Worm (Caenorhabditis elegans) whole organism, L1 larva: ENCODE results near the gene ZK896.1.

Experiments used
- egl-27 ChIP-seq, 2 experiments: fragments of 150-350 bp in 1 of 2; sonication (generic microtip); optimal IDR thresholded peaks; 3 replicates each; lab custom pipeline; 2017 to 2018; ENCODE audit warnings: missing biosample characterization in 2 of 2, missing genetic modification characterization in 2 of 2, missing genetic modification reagents in 2 of 2
- lsy-2 ChIP-seq, 2 experiments: fragments of 150-350 bp; optimal IDR thresholded peaks; 2 replicates each; lab custom pipeline; 2014; ENCODE audit warnings: missing biosample characterization in 2 of 2, missing genetic modification characterization in 2 of 2
- nhr-11 ChIP-seq: fragments of 150-350 bp; optimal IDR thresholded peaks from 2 replicates; lab custom pipeline; 2014; ENCODE audit warnings: missing biosample characterization, missing genetic modification characterization
- nhr-76 ChIP-seq: sonication (generic microtip); optimal IDR thresholded peaks from 2 replicates; lab custom pipeline; 2017; ENCODE audit warnings: missing biosample characterization, missing genetic modification characterization
- rnt-1 ChIP-seq: sonication (generic microtip); optimal IDR thresholded peaks from 2 replicates; lab custom pipeline; 2016; ENCODE audit warnings: mild to moderate bottlenecking, missing genetic modification characterization, moderate library complexity, missing compliant biosample characterization
- unc-62 ChIP-seq: fragments of 150-350 bp; optimal IDR thresholded peaks from 2 replicates; lab custom pipeline; 2014; ENCODE audit warnings: missing biosample characterization, missing genetic modification reagents, missing genetic modification characterization

DNA sequence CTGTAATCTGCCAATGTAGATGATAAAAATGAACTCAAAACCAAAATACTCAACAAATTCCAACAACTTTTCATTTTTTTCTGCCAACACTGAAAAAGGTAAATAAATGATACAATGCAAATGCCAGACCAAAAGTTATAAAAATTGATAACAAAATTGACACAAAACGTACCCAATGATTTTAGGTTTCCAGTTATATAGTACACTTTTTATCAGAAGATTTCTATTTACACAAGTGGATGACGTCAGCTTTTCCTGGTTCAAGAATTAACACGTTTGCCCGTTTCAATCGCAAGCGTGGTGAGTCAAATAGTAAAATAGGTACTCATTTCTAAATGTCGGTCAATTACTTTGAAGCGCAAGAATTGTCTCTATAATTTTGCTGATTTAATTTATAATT, 4.4 kb upstream of the ZK896.1 start, which contains the start of gene ZK896.5:
- TF ChIP-seq egl-27 (tag; optimal IDR thresholded peaks at IDR 0.05; lab: Kevin White, UChicago) (no peak), nhr-11 (tag; lab: Kevin White, UChicago) (no peak), unc-62 (GFP tag; lab: Kevin White, UChicago) (no peak), lsy-2 (tag; optimal IDR thresholded peaks at IDR 0.05; lab: Kevin White, UChicago) (no peak), rnt-1 (tag; lab: Kevin White, UChicago) (no peak), nhr-76 (tag; lab: Kevin White, UChicago) (no peak)
